Worm (Caenorhabditis elegans) whole organism, late embryonic: Measurements from ENCODE around the gene F08D12.2.

Experiments used
- C38D4.7 ChIP-seq: fragments of 200-800 bp; sonication (Bioruptor generic); optimal IDR thresholded peaks from 2 replicates; lab custom pipeline; 2018; ENCODE audit warnings: mild to moderate bottlenecking, missing genetic modification characterization, moderate library complexity, missing compliant biosample characterization
- K02D7.2 ChIP-seq: sonication (generic microtip); optimal IDR thresholded peaks from 2 replicates; lab custom pipeline; 2017; ENCODE audit warnings: mild to moderate bottlenecking, missing genetic modification characterization, missing compliant biosample characterization
- Y22D7AL.16 ChIP-seq: sonication (generic microtip); optimal IDR thresholded peaks from 2 replicates; lab custom pipeline; 2016; ENCODE audit warnings: missing genetic modification characterization, missing compliant biosample characterization
- ahr-1 ChIP-seq: sonication (generic microtip); optimal IDR thresholded peaks from 2 replicates; lab custom pipeline; 2016; ENCODE audit warnings: missing genetic modification characterization, missing compliant biosample characterization
- ceh-18 ChIP-seq: sonication (generic microtip); optimal IDR thresholded peaks from 2 replicates; lab custom pipeline; 2016; ENCODE audit warnings: missing genetic modification characterization, missing compliant biosample characterization
- ceh-24 ChIP-seq: sonication (generic microtip); optimal IDR thresholded peaks from 2 replicates; lab custom pipeline; 2016; ENCODE audit warnings: mild to moderate bottlenecking, missing genetic modification characterization, missing compliant biosample characterization
- ceh-31 ChIP-seq: sonication (generic microtip); optimal IDR thresholded peaks from 2 replicates; lab custom pipeline; 2016; ENCODE audit warnings: missing genetic modification characterization, missing compliant biosample characterization
- ceh-45 ChIP-seq: fragments of 200-800 bp; sonication (Bioruptor generic); IDR thresholded peaks from 2 replicates; pipeline ENCODE4 v1.3.6; 2022; ENCODE audit warnings: missing genetic modification reagents, missing genetic modification characterization, missing compliant biosample characterization
- ceh-48 ChIP-seq: sonication (generic microtip); optimal IDR thresholded peaks from 2 replicates; lab custom pipeline; 2016; ENCODE audit warnings: missing genetic modification characterization, inconsistent platforms, missing compliant biosample characterization
- ceh-6 ChIP-seq: fragments of 200-800 bp; sonication (Bioruptor generic); optimal IDR thresholded peaks from 2 replicates; lab custom pipeline; 2018; ENCODE audit warnings: mild to moderate bottlenecking, missing genetic modification characterization, missing compliant biosample characterization
- che-1 ChIP-seq: sonication (generic microtip); optimal IDR thresholded peaks from 2 replicates; lab custom pipeline; 2016; ENCODE audit warnings: mild to moderate bottlenecking, missing genetic modification characterization, missing compliant biosample characterization
- dmd-4 ChIP-seq: sonication (generic microtip); optimal IDR thresholded peaks from 2 replicates; lab custom pipeline; 2016; ENCODE audit warnings: borderline replicate concordance, missing genetic modification characterization, missing compliant biosample characterization
- elt-2 ChIP-seq: sonication (generic microtip); optimal IDR thresholded peaks from 2 replicates; lab custom pipeline; 2016; ENCODE audit warnings: missing genetic modification reagents, missing genetic modification characterization, missing compliant biosample characterization
- ets-4 ChIP-seq: sonication (generic microtip); optimal IDR thresholded peaks from 2 replicates; lab custom pipeline; 2016; ENCODE audit warnings: missing genetic modification characterization, missing compliant biosample characterization
- eyg-1 ChIP-seq: sonication (generic microtip); optimal IDR thresholded peaks from 2 replicates; lab custom pipeline; 2016; ENCODE audit warnings: missing genotype, missing genetic modification characterization, missing compliant biosample characterization
- fax-1 ChIP-seq: sonication (generic microtip); optimal IDR thresholded peaks from 2 replicates; lab custom pipeline; 2016; ENCODE audit warnings: missing genotype, missing genetic modification characterization, missing compliant biosample characterization
- fkh-10 ChIP-seq: fragments of 150-350 bp; optimal IDR thresholded peaks from 2 replicates; lab custom pipeline; 2014; ENCODE audit warnings: missing biosample characterization, missing genetic modification reagents, missing genetic modification characterization
- gmeb-2 ChIP-seq: sonication (generic microtip); optimal IDR thresholded peaks from 2 replicates; lab custom pipeline; 2016; ENCODE audit warnings: missing genetic modification characterization, inconsistent platforms, missing compliant biosample characterization
- hlh-6 ChIP-seq: sonication (generic microtip); optimal IDR thresholded peaks from 2 replicates; lab custom pipeline; 2016; ENCODE audit warnings: missing genotype, missing genetic modification characterization, missing compliant biosample characterization
- hlh-8 ChIP-seq: sonication (generic microtip); optimal IDR thresholded peaks from 2 replicates; lab custom pipeline; 2016; ENCODE audit warnings: missing genotype, missing genetic modification characterization, missing compliant biosample characterization
- lim-6 ChIP-seq: sonication (generic microtip); optimal IDR thresholded peaks from 2 replicates; lab custom pipeline; 2016; ENCODE audit warnings: missing genetic modification characterization, missing compliant biosample characterization
- mec-3 ChIP-seq: sonication (generic microtip); optimal IDR thresholded peaks from 2 replicates; lab custom pipeline; 2016; ENCODE audit warnings: borderline replicate concordance, missing genetic modification characterization, missing compliant biosample characterization
- nfya-1 ChIP-seq: sonication (generic microtip); optimal IDR thresholded peaks from 2 replicates; lab custom pipeline; 2017; ENCODE audit warnings: missing genetic modification characterization, mild to moderate bottlenecking, missing compliant biosample characterization, antibody characterized with exemption, moderate library complexity
- nhr-11 ChIP-seq: fragments of 150-350 bp; optimal IDR thresholded peaks from 2 replicates; lab custom pipeline; 2014; ENCODE audit warnings: missing biosample characterization, missing genetic modification characterization
- nhr-232 ChIP-seq: sonication (generic microtip); optimal IDR thresholded peaks from 2 replicates; lab custom pipeline; 2016; ENCODE audit warnings: missing genetic modification characterization, missing compliant biosample characterization
- npax-4 ChIP-seq: sonication (generic microtip); optimal IDR thresholded peaks from 2 replicates; lab custom pipeline; 2016; ENCODE audit warnings: missing genetic modification characterization, missing compliant biosample characterization
- odd-2 ChIP-seq: sonication (generic microtip); optimal IDR thresholded peaks from 2 replicates; lab custom pipeline; 2017; ENCODE audit warnings: antibody characterized with exemption, mild to moderate bottlenecking, missing genetic modification characterization, missing compliant biosample characterization
- pag-3 ChIP-seq: sonication (generic microtip); optimal IDR thresholded peaks from 2 replicates; lab custom pipeline; 2016; ENCODE audit warnings: missing compliant biosample characterization, missing genetic modification characterization, borderline replicate concordance
- pha-2 ChIP-seq: sonication (generic microtip); optimal IDR thresholded peaks from 2 replicates; lab custom pipeline; 2017; ENCODE audit warnings: mild to moderate bottlenecking, missing genetic modification characterization, missing compliant biosample characterization
- pha-4 ChIP-seq: fragments of 150-350 bp; optimal IDR thresholded peaks from 2 replicates; lab custom pipeline; 2018; ENCODE audit warnings: missing biosample characterization, missing genetic modification reagents, missing genetic modification characterization
- ref-2 ChIP-seq: sonication (generic microtip); optimal IDR thresholded peaks from 2 replicates; lab custom pipeline; 2016; ENCODE audit warnings: missing genetic modification characterization, missing compliant biosample characterization
- sdc-2 ChIP-seq: sonication (generic microtip); optimal IDR thresholded peaks from 2 replicates; lab custom pipeline; 2016; ENCODE audit warnings: missing genotype, missing genetic modification characterization, missing compliant biosample characterization
- syd-9 ChIP-seq: sonication (generic microtip); optimal IDR thresholded peaks from 2 replicates; lab custom pipeline; 2016; ENCODE audit warnings: mild to moderate bottlenecking, missing genetic modification characterization, moderate library complexity, missing compliant biosample characterization
- tbx-2 ChIP-seq: sonication (generic microtip); optimal IDR thresholded peaks from 2 replicates; lab custom pipeline; 2016; ENCODE audit warnings: missing genetic modification characterization, missing compliant biosample characterization
- unc-3 ChIP-seq, 2 experiments: fragments of 200-800 bp in 1 of 2; sonication (Bioruptor generic) in 1 of 2; sonication (generic microtip) in 1 of 2; conservative IDR thresholded peaks in 1 of 2; optimal IDR thresholded peaks in 1 of 2; 2 replicates each; pipeline versions ENCODE4 v1.3.6 to Lab custom; 2016 to 2022; ENCODE audit warnings: missing compliant biosample characterization in 2 of 2, missing genetic modification characterization in 2 of 2, missing genetic modification reagents in 1 of 2
- unc-42 ChIP-seq: sonication (generic microtip); optimal IDR thresholded peaks from 2 replicates; lab custom pipeline; 2016; ENCODE audit warnings: missing genotype, missing genetic modification characterization, missing compliant biosample characterization
- zip-5 ChIP-seq: sonication (generic microtip); optimal IDR thresholded peaks from 2 replicates; lab custom pipeline; 2016; ENCODE audit warnings: missing genetic modification characterization, missing compliant biosample characterization

Gene F08D12.2

ce11 chrII:2795413-2795812 lies 14.0 kb downstream of the F08D12.2 start:
- TF ChIP-seq ceh-31 (tag; lab: Kevin White, UChicago) = no peak
- no peak for TF ChIP-seq zip-5
- TF ChIP-seq ahr-1 (tag; lab: Kevin White, UChicago) = no peak
- no peak for TF ChIP-seq fkh-10 (GFP tag; lab: Kevin White, UChicago)
- TF ChIP-seq ceh-18 (tag; lab: Kevin White, UChicago) = no peak
- TF ChIP-seq lim-6 (tag; lab: Kevin White, UChicago) = no peak
- TF ChIP-seq hlh-6 = no peak
- TF ChIP-seq ceh-48 (tag; lab: Kevin White, UChicago) = no peak
- TF ChIP-seq dmd-4 (tag; lab: Kevin White, UChicago) = no peak
- TF ChIP-seq ceh-6 (GFP tag; lab: Kevin White, UChicago) = no peak

- TF ChIP-seq sdc-2 (tag; lab: Kevin White, UChicago) = no peak
- TF ChIP-seq nhr-232 (tag; lab: Kevin White, UChicago) = no peak
- TF ChIP-seq nfya-1 (tag; lab: Kevin White, UChicago) = no peak
- no peak for TF ChIP-seq elt-2 (tag; lab: Kevin White, UChicago)
- no peak for TF ChIP-seq unc-3 (GFP tag; conservative IDR thresholded peaks at IDR 0.05; lab: Robert Waterston, UW)
- TF ChIP-seq unc-3 (tag; optimal IDR thresholded peaks at IDR 0.05; lab: Kevin White, UChicago) = no peak
- TF ChIP-seq pag-3 (tag; lab: Kevin White, UChicago) = no peak
- TF ChIP-seq Y22D7AL.16 = no peak
- TF ChIP-seq K02D7.2 = no peak
- TF ChIP-seq pha-2 = no peak
- TF ChIP-seq eyg-1 (tag; lab: Kevin White, UChicago) = no peak
- no peak for TF ChIP-seq pha-4 (tag; lab: Kevin White, UChicago)
- TF ChIP-seq npax-4 (tag; lab: Kevin White, UChicago) = no peak
- TF ChIP-seq odd-2 = no peak
- TF ChIP-seq hlh-8 = no peak
- no peak for TF ChIP-seq ref-2 (tag; lab: Kevin White, UChicago)
- no peak for TF ChIP-seq ceh-45
- TF ChIP-seq tbx-2 (tag; lab: Kevin White, UChicago) = no peak
- no peak for TF ChIP-seq ceh-24
- TF ChIP-seq, all 69 proteins: peak for 0
These were observed 15.0 kb downstream of the F08D12.2 start for ce11 chrII:2796431-2796830.

- TF ChIP-seq fax-1 = no peak
- no peak for TF ChIP-seq gmeb-2 (tag; lab: Kevin White, UChicago)
- no peak for TF ChIP-seq che-1 (tag; lab: Kevin White, UChicago)
- no peak for TF ChIP-seq C38D4.7
- no peak for TF ChIP-seq nhr-11 (tag; lab: Kevin White, UChicago)
- TF ChIP-seq syd-9 (tag; lab: Kevin White, UChicago) = no peak
- no peak for TF ChIP-seq mec-3 (tag; lab: Kevin White, UChicago)
- no peak for TF ChIP-seq ceh-6 (GFP tag; lab: Kevin White, UChicago)
- no peak for TF ChIP-seq fkh-10 (GFP tag; lab: Kevin White, UChicago)
- TF ChIP-seq sdc-2 (tag; lab: Kevin White, UChicago) = no peak
- TF ChIP-seq hlh-8 = no peak
- TF ChIP-seq ahr-1 (tag; lab: Kevin White, UChicago) = no peak
- no peak for TF ChIP-seq unc-42 (tag; lab: Kevin White, UChicago)
- no peak for TF ChIP-seq ets-4 (tag; lab: Kevin White, UChicago)
These were observed 16.5 kb downstream of the F08D12.2 start for ce11 chrII:2797951-2798350.
